Worm (Caenorhabditis elegans): ENCODE measurements around the gene irld-18.

The irld-18 gene

DNA sequence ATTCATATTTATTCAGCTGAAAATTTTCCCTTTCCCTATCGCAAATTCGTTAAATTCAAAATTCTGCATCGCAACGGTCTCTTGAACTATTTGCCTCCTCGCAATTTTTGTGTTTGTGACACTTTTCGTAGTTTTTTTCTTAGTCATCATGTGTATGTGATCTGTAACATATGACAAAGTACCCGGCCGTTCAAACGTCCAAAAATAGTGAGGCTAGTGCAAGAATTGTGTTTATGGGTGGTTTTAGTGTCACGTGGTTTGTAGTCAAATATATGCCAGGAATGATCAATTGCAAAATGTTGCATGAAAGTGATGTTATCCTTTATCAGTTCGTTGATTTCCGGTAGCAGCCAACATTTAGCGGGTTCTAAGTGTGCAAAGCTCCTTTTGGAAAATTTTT lies 28.9 kb upstream of the irld-18 start (continued):
- TF ChIP-seq nhr-43 (tag; optimal IDR thresholded peaks at IDR 0.05; ENCODE audit: poor library complexity, severe bottlenecking), result no peak

DNA sequence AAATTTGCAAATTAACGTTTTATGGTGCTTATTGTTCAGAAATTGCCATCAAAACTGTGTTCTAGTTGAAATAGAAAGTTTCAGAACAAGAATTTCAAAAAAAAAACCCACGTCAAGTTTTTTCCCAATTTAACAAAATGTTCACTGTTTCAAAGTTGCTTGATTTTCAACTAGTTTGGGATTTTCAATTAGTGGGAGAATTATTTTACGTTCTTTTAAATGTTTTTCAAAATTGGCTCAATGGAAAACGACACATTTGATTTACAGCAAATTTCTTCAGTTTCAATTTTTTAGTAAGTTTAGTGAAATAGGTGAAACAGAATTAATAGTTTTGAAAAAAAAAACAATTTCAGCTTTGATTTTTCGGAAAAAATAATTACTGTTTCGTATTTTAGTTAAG lies 27.8 kb upstream of the irld-18 start:
- TF ChIP-seq nfya-1 (tag; optimal IDR thresholded peaks at IDR 0.05; ENCODE audit: insufficient read depth) (no peak), zag-1 (tag; optimal IDR thresholded peaks at IDR 0.05) (no peak), hmg-11 (tag; optimal IDR thresholded peaks at IDR 0.05) (no peak), tbx-2 (tag; optimal IDR thresholded peaks at IDR 0.05) (no peak), elt-2 (tag; optimal IDR thresholded peaks at IDR 0.05) (no peak), ceh-9 (tag; optimal IDR thresholded peaks at IDR 0.05) (no peak), daf-12 (tag; optimal IDR thresholded peaks at IDR 0.05) (no peak), R02D3.7 (tag; optimal IDR thresholded peaks at IDR 0.05) (no peak), aly-2 (tag; optimal IDR thresholded peaks at IDR 0.05) (no peak), egl-5 (tag; optimal IDR thresholded peaks at IDR 0.05) (no peak), nhr-67 (tag; optimal IDR thresholded peaks at IDR 0.05) (no peak), nhr-77 (tag; optimal IDR thresholded peaks at IDR 0.05) (no peak), mml-1 (tag; optimal IDR thresholded peaks at IDR 0.05) (no peak), lsy-12 (tag; optimal IDR thresholded peaks at IDR 0.05) (no peak), unc-62 (GFP tag; optimal IDR thresholded peaks at IDR 0.05) (no peak), ZK546.5 (tag; optimal IDR thresholded peaks at IDR 0.05) (no peak), ceh-82 (tag; optimal IDR thresholded peaks at IDR 0.05) (no peak), fos-1 (tag; optimal IDR thresholded peaks at IDR 0.05) (no peak), fkh-10 (GFP tag; optimal IDR thresholded peaks at IDR 0.05) (no peak), nhr-43 (tag; optimal IDR thresholded peaks at IDR 0.05; ENCODE audit: poor library complexity, severe bottlenecking) (no peak)

DNA sequence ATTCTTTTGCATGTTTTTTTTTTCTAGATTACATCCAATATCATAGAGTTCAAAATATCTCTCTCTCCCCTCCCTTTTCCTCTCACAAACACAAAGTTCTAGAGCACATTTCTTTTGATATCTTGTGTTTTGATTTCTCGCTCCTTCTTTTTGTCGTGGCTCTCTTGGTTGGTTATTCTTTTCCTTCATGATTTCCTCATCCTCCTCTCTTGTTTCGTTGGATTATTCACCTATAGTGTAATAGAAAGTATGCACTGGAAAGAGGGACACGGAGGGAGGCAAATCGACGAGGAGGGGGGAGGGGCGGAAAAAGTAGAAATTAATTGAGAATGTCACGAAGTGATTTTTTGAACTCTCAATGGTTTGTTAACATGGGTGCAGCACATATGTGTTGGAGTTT lies 25.6 kb upstream of the irld-18 start:
- TF ChIP-seq lin-15B (tag; optimal IDR thresholded peaks at IDR 0.05), result peak; percentile 6
- TF ChIP-seq nhr-11 (tag; optimal IDR thresholded peaks at IDR 0.05), result peak; percentile 63
- TF ChIP-seq nhr-23 (tag; optimal IDR thresholded peaks at IDR 0.05), result no peak
- peak; percentile 58 for TF ChIP-seq nfya-1 (tag; optimal IDR thresholded peaks at IDR 0.05; ENCODE audit: insufficient read depth)
- TF ChIP-seq ceh-28 (tag; optimal IDR thresholded peaks at IDR 0.05), result no peak

DNA sequence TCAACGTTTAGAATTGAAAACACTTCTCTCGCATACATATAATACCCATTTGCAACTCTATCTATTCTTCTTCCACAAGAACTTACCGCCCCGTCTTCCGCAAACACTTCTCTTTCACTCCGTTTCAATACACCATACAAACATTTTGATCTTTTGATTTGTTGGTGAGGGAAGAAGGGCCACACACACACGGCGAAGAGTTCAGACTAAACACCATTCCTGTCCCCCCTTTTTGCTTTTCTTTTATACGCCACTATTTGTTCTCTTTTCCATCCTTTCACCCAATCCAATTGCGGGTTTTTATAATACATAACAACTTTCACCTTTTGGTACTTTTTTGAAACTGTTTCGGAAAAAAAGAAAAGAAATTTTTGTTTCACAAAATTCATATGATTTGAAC lies 24.3 kb upstream of the irld-18 start:
- TF ChIP-seq pha-4 (tag; optimal IDR thresholded peaks at IDR 0.05) (peak; percentile 87), nhr-12 (tag; optimal IDR thresholded peaks at IDR 0.05) (no peak)

DNA sequence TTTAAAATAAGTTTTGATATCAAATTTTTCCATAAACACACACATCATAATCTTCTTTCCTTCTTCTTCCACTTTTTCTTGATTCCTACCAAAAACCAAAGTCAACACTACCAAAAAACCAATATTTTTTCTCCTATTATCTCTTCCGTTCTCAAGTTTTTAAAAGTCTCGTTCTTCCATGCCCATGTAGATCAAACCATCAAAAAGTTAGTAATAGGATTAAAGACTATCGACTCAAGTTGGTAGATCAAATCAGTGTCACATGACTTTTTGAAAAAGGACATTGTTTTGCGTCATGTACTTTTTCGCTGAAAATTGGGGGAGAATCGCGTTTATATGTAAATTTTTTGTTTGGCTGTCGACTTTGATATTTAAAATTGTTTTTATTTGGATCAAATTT lies 22.2 kb upstream of the irld-18 start:
- TF ChIP-seq pha-4 (tag; optimal IDR thresholded peaks at IDR 0.05), result no peak

DNA sequence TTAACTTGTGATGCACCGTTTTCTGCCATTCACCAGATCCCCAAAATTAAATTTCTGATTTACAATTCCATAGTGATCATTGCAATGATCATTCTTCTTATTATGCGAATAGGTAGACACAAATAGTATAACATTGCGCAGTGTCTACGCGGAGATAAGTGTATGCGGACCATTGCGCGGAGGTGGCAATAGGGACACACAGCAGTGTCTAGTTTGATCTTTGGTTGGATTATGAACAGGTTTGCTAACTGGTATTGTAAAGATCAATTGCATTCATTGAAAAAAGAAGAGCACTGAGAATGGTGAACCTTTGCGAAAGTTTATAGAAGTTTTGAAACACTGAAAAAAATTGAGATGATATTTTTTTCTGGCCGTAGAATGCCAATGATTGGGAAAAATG lies 18.5 kb upstream of the irld-18 start:
- TF ChIP-seq unc-62 (GFP tag; optimal IDR thresholded peaks at IDR 0.05) (no peak), nfya-1 (tag; optimal IDR thresholded peaks at IDR 0.05; ENCODE audit: insufficient read depth) (no peak), nhr-77 (tag; optimal IDR thresholded peaks at IDR 0.05) (no peak), nhr-23 (tag; optimal IDR thresholded peaks at IDR 0.05) (no peak)

DNA sequence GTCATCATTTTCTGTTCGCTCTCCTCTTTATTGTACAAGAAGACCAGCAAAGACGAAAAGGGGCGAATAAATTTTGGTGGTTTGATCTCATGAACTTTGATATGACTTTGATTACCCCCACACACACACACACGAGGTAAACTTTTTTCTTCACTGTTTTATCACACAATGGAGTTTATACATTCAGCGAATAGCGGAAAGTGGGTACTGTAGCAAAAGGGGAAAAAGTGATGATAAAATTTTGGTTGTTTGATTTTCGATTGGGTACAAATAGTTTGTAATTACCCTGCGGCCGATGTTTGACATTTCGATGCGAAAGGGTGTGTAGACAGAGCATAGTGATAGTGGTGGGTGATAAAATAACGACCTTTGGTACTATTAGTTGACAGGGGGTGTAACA lies 13.4 kb upstream of the irld-18 start:
- TF ChIP-seq pha-4 (tag; optimal IDR thresholded peaks at IDR 0.05), result peak; percentile 96
- TF ChIP-seq nhr-11 (tag; optimal IDR thresholded peaks at IDR 0.05), result no peak
- TF ChIP-seq R02D3.7 (tag; optimal IDR thresholded peaks at IDR 0.05), result peak; percentile 67
- no peak for TF ChIP-seq ceh-16 (tag; optimal IDR thresholded peaks at IDR 0.05)
- peak; percentile 93 for TF ChIP-seq egl-27 (tag; optimal IDR thresholded peaks at IDR 0.05)
- TF ChIP-seq pqm-1 (tag; optimal IDR thresholded peaks at IDR 0.05), result peak; percentile 100
- TF ChIP-seq eor-1 (tag; optimal IDR thresholded peaks at IDR 0.05), result no peak
- no peak for TF ChIP-seq daf-12 (tag; optimal IDR thresholded peaks at IDR 0.05)
- TF ChIP-seq tbx-2 (tag; optimal IDR thresholded peaks at IDR 0.05), result peak; percentile 58
- TF ChIP-seq fkh-10 (GFP tag; optimal IDR thresholded peaks at IDR 0.05), result no peak
- TF ChIP-seq nhr-77 (tag; optimal IDR thresholded peaks at IDR 0.05), result no peak
- TF ChIP-seq nhr-43 (tag; optimal IDR thresholded peaks at IDR 0.05; ENCODE audit: poor library complexity, severe bottlenecking), result peak; percentile 95
- no peak for TF ChIP-seq ceh-9 (tag; optimal IDR thresholded peaks at IDR 0.05)
- TF ChIP-seq ceh-82 (tag; optimal IDR thresholded peaks at IDR 0.05), result no peak
- no peak for TF ChIP-seq mml-1 (tag; optimal IDR thresholded peaks at IDR 0.05)
- no peak for TF ChIP-seq hmg-11 (tag; optimal IDR thresholded peaks at IDR 0.05)
- TF ChIP-seq sea-2 (GFP tag; optimal IDR thresholded peaks at IDR 0.05), result no peak
- TF ChIP-seq jun-1 (tag; optimal IDR thresholded peaks at IDR 0.05), result peak; percentile 97
- no peak for TF ChIP-seq egl-5 (tag; optimal IDR thresholded peaks at IDR 0.05)
- TF ChIP-seq nfya-1 (tag; optimal IDR thresholded peaks at IDR 0.05; ENCODE audit: insufficient read depth), result peak; percentile 95
- TF ChIP-seq mdl-1 (tag; optimal IDR thresholded peaks at IDR 0.05), result peak; percentile 86
- peak; percentile 84 for TF ChIP-seq nhr-28 (tag; optimal IDR thresholded peaks at IDR 0.05)
- no peak for TF ChIP-seq lsy-12 (tag; optimal IDR thresholded peaks at IDR 0.05)
- peak; percentile 39 for TF ChIP-seq unc-62 (GFP tag; optimal IDR thresholded peaks at IDR 0.05)
- no peak for TF ChIP-seq ztf-11 (tag; optimal IDR thresholded peaks at IDR 0.05)
- no peak for TF ChIP-seq lin-15B (tag; optimal IDR thresholded peaks at IDR 0.05)
- no peak for TF ChIP-seq elt-1 (tag; optimal IDR thresholded peaks at IDR 0.05)
- TF ChIP-seq elt-2 (tag; optimal IDR thresholded peaks at IDR 0.05), result peak; percentile 100
- TF ChIP-seq fkh-2 (tag; optimal IDR thresholded peaks at IDR 0.05), result no peak
- peak; percentile 83 for TF ChIP-seq nhr-76 (tag; optimal IDR thresholded peaks at IDR 0.05)
- no peak for TF ChIP-seq ztf-4 (tag; optimal IDR thresholded peaks at IDR 0.05)
